Worm (Caenorhabditis elegans) whole organism, dauer: ENCODE results near the gene lipl-7.

Experiments used
- unc-62 ChIP-seq: sonication (generic microtip); optimal IDR thresholded peaks from 2 replicates; lab custom pipeline; 2017; ENCODE audit warnings: missing biosample characterization, missing genetic modification reagents, missing genetic modification characterization

The lipl-7 gene

ce11 chrIV:10241659-10242058, at the start of gene lipl-7:
Gene lipl-7, minus strand, starts transcription at chrIV:10241823.
- TF ChIP-seq unc-62 (GFP tag; lab: Kevin White, UChicago) = no peak

ce11 chrIV:10288575-10288974, 47.0 kb upstream of the lipl-7 start:
- TF ChIP-seq unc-62 (GFP tag; lab: Kevin White, UChicago) = no peak

ce11 chrIV:10286655-10287054, 45.0 kb upstream of the lipl-7 start, which contains the start of gene ebax-1:
Gene ebax-1, plus strand, starts transcription at chrIV:10286955.
- no peak for TF ChIP-seq unc-62 (GFP tag; lab: Kevin White, UChicago)

- TF ChIP-seq unc-62 (GFP tag; lab: Kevin White, UChicago) = no peak
Measured at ce11 chrIV:10285328-10285727, 43.7 kb upstream of the lipl-7 start.

ce11 chrIV:10284194-10284910, 42.7 kb upstream of the lipl-7 start, which contains the start of gene rad-51:
Gene rad-51, minus strand, starts transcription at chrIV:10284244.
- no peak for TF ChIP-seq unc-62 (GFP tag; lab: Kevin White, UChicago)

- TF ChIP-seq unc-62 (GFP tag; lab: Kevin White, UChicago) = no peak
Measured at ce11 chrIV:10281482-10281881, 39.9 kb upstream of the lipl-7 start, which contains the start of gene thk-1. Gene thk-1, minus strand, starts transcription at chrIV:10281582.

- no peak for TF ChIP-seq unc-62 (GFP tag; lab: Kevin White, UChicago)
Measured at ce11 chrIV:10277716-10278115, 36.1 kb upstream of the lipl-7 start, which contains the start of gene Y43C5A.4. Gene Y43C5A.4, plus strand, starts transcription at chrIV:10278016.

ce11 chrIV:10276960-10277359, 35.3 kb upstream of the lipl-7 start, which contains the start of gene Y43C5A.7:
Gene Y43C5A.7, plus strand, starts transcription at chrIV:10277260.
- TF ChIP-seq unc-62 (GFP tag; lab: Kevin White, UChicago) = no peak

- no peak for TF ChIP-seq unc-62 (GFP tag; lab: Kevin White, UChicago)
Measured at ce11 chrIV:10275050-10275449, 33.4 kb upstream of the lipl-7 start.

- TF ChIP-seq unc-62 (GFP tag; lab: Kevin White, UChicago) = no peak
Measured at ce11 chrIV:10273781-10274313, 32.2 kb upstream of the lipl-7 start, which contains the start of gene Y43C5A.3. Gene Y43C5A.3, plus strand, starts transcription at chrIV:10274036.

- no peak for TF ChIP-seq unc-62 (GFP tag; lab: Kevin White, UChicago)
Measured at ce11 chrIV:10273360-10273759, 31.7 kb upstream of the lipl-7 start.

ce11 chrIV:10269137-10269933, 27.7 kb upstream of the lipl-7 start, which contains the start of the genes nspd-7 and Y43C5A.2:
Gene nspd-7, minus strand, starts transcription at chrIV:10269187.
Gene Y43C5A.2, plus strand, starts transcription at chrIV:10269883.
- no peak for TF ChIP-seq unc-62 (GFP tag; lab: Kevin White, UChicago)

- no peak for TF ChIP-seq unc-62 (GFP tag; lab: Kevin White, UChicago)
Measured at ce11 chrIV:10261061-10261460, 19.4 kb upstream of the lipl-7 start.

- no peak for TF ChIP-seq unc-62 (GFP tag; lab: Kevin White, UChicago)
Measured at ce11 chrIV:10259557-10259956, 17.9 kb upstream of the lipl-7 start, which contains the start of gene F01G10.9. Gene F01G10.9, minus strand, starts transcription at chrIV:10259657.

ce11 chrIV:10252886-10253639, 11.4 kb upstream of the lipl-7 start:
- TF ChIP-seq unc-62 (GFP tag; lab: Kevin White, UChicago) = no peak
